Worm (Caenorhabditis elegans) whole organism, late embryonic: ENCODE measurements around the gene srxa-5.

Source experiments
- C38D4.7 ChIP-seq: fragments of 200-800 bp; sonication (Bioruptor generic); optimal IDR thresholded peaks from 2 replicates; lab custom pipeline; 2018; ENCODE audit warnings: mild to moderate bottlenecking, missing genetic modification characterization, moderate library complexity, missing compliant biosample characterization
- K09A11.1 ChIP-seq: sonication (generic microtip); optimal IDR thresholded peaks from 2 replicates; lab custom pipeline; 2017; ENCODE audit warnings: antibody characterized with exemption, mild to moderate bottlenecking, missing genetic modification characterization, missing compliant biosample characterization; ENCODE audit not compliant: insufficient read depth
- Y22D7AL.16 ChIP-seq: sonication (generic microtip); optimal IDR thresholded peaks from 2 replicates; lab custom pipeline; 2016; ENCODE audit warnings: missing genetic modification characterization, missing compliant biosample characterization
- ceh-14 ChIP-seq: sonication (generic microtip); optimal IDR thresholded peaks from 2 replicates; lab custom pipeline; 2016; ENCODE audit warnings: missing genotype, missing genetic modification characterization, missing compliant biosample characterization
- ceh-19 ChIP-seq: fragments of 200-800 bp; sonication (Bioruptor generic); optimal IDR thresholded peaks from 2 replicates; lab custom pipeline; 2018; ENCODE audit warnings: mild to moderate bottlenecking, missing genetic modification characterization, missing compliant biosample characterization
- ceh-24 ChIP-seq: sonication (generic microtip); optimal IDR thresholded peaks from 2 replicates; lab custom pipeline; 2016; ENCODE audit warnings: mild to moderate bottlenecking, missing genetic modification characterization, missing compliant biosample characterization
- ceh-30 ChIP-seq: fragments of 150-350 bp; optimal IDR thresholded peaks from 2 replicates; lab custom pipeline; 2014; ENCODE audit warnings: missing biosample characterization, missing genetic modification characterization
- ceh-31 ChIP-seq: sonication (generic microtip); optimal IDR thresholded peaks from 2 replicates; lab custom pipeline; 2016; ENCODE audit warnings: missing genetic modification characterization, missing compliant biosample characterization
- ceh-34 ChIP-seq: sonication (generic microtip); optimal IDR thresholded peaks from 2 replicates; lab custom pipeline; 2016; ENCODE audit warnings: mild to moderate bottlenecking, missing genetic modification characterization, missing compliant biosample characterization
- ceh-45 ChIP-seq: fragments of 200-800 bp; sonication (Bioruptor generic); IDR thresholded peaks from 2 replicates; pipeline ENCODE4 v1.3.6; 2022; ENCODE audit warnings: missing genetic modification reagents, missing genetic modification characterization, missing compliant biosample characterization
- ceh-6 ChIP-seq: fragments of 200-800 bp; sonication (Bioruptor generic); optimal IDR thresholded peaks from 2 replicates; lab custom pipeline; 2018; ENCODE audit warnings: mild to moderate bottlenecking, missing genetic modification characterization, missing compliant biosample characterization
- ceh-9 ChIP-seq: sonication (generic microtip); optimal IDR thresholded peaks from 2 replicates; lab custom pipeline; 2016; ENCODE audit warnings: mild to moderate bottlenecking, missing genetic modification characterization, inconsistent platforms, missing compliant biosample characterization
- dmd-4 ChIP-seq: sonication (generic microtip); optimal IDR thresholded peaks from 2 replicates; lab custom pipeline; 2016; ENCODE audit warnings: borderline replicate concordance, missing genetic modification characterization, missing compliant biosample characterization
- dve-1 ChIP-seq: sonication (generic microtip); optimal IDR thresholded peaks from 2 replicates; lab custom pipeline; 2017; ENCODE audit warnings: antibody characterized with exemption, mild to moderate bottlenecking, missing genetic modification characterization, missing compliant biosample characterization
- elt-4 ChIP-seq: sonication (generic microtip); optimal IDR thresholded peaks from 2 replicates; lab custom pipeline; 2016; ENCODE audit warnings: missing genetic modification characterization, missing compliant biosample characterization
- ets-4 ChIP-seq: sonication (generic microtip); optimal IDR thresholded peaks from 2 replicates; lab custom pipeline; 2016; ENCODE audit warnings: missing genetic modification characterization, missing compliant biosample characterization
- fax-1 ChIP-seq: sonication (generic microtip); optimal IDR thresholded peaks from 2 replicates; lab custom pipeline; 2016; ENCODE audit warnings: missing genotype, missing genetic modification characterization, missing compliant biosample characterization
- fkh-10 ChIP-seq: fragments of 150-350 bp; optimal IDR thresholded peaks from 2 replicates; lab custom pipeline; 2014; ENCODE audit warnings: missing biosample characterization, missing genetic modification reagents, missing genetic modification characterization
- fkh-6 ChIP-seq: sonication (generic microtip); optimal IDR thresholded peaks from 2 replicates; lab custom pipeline; 2016; ENCODE audit warnings: missing genetic modification characterization, missing compliant biosample characterization
- hlh-15 ChIP-seq: sonication (generic microtip); optimal IDR thresholded peaks from 2 replicates; lab custom pipeline; 2016; ENCODE audit warnings: missing genetic modification characterization, missing compliant biosample characterization
- hlh-30 ChIP-seq: sonication (generic microtip); optimal IDR thresholded peaks from 2 replicates; lab custom pipeline; 2017; ENCODE audit warnings: antibody characterized with exemption, missing genetic modification characterization, missing compliant biosample characterization; ENCODE audit not compliant: insufficient read depth
- hlh-8 ChIP-seq: sonication (generic microtip); optimal IDR thresholded peaks from 2 replicates; lab custom pipeline; 2016; ENCODE audit warnings: missing genotype, missing genetic modification characterization, missing compliant biosample characterization
- madf-2 ChIP-seq: sonication (generic microtip); optimal IDR thresholded peaks from 2 replicates; lab custom pipeline; 2017; ENCODE audit warnings: missing genetic modification characterization, missing compliant biosample characterization
- mec-3 ChIP-seq: sonication (generic microtip); optimal IDR thresholded peaks from 2 replicates; lab custom pipeline; 2016; ENCODE audit warnings: borderline replicate concordance, missing genetic modification characterization, missing compliant biosample characterization
- nhr-11 ChIP-seq: fragments of 150-350 bp; optimal IDR thresholded peaks from 2 replicates; lab custom pipeline; 2014; ENCODE audit warnings: missing biosample characterization, missing genetic modification characterization
- npax-4 ChIP-seq: sonication (generic microtip); optimal IDR thresholded peaks from 2 replicates; lab custom pipeline; 2016; ENCODE audit warnings: missing genetic modification characterization, missing compliant biosample characterization
- odd-2 ChIP-seq: sonication (generic microtip); optimal IDR thresholded peaks from 2 replicates; lab custom pipeline; 2017; ENCODE audit warnings: antibody characterized with exemption, mild to moderate bottlenecking, missing genetic modification characterization, missing compliant biosample characterization
- pag-3 ChIP-seq: sonication (generic microtip); optimal IDR thresholded peaks from 2 replicates; lab custom pipeline; 2016; ENCODE audit warnings: missing compliant biosample characterization, missing genetic modification characterization, borderline replicate concordance
- pat-9 ChIP-seq: fragments of 200-800 bp; sonication (Bioruptor generic); optimal IDR thresholded peaks from 2 replicates; lab custom pipeline; 2018; ENCODE audit warnings: mild to moderate bottlenecking, missing genetic modification characterization, moderate library complexity, missing compliant biosample characterization
- pha-2 ChIP-seq: sonication (generic microtip); optimal IDR thresholded peaks from 2 replicates; lab custom pipeline; 2017; ENCODE audit warnings: mild to moderate bottlenecking, missing genetic modification characterization, missing compliant biosample characterization
- ref-2 ChIP-seq: sonication (generic microtip); optimal IDR thresholded peaks from 2 replicates; lab custom pipeline; 2016; ENCODE audit warnings: missing genetic modification characterization, missing compliant biosample characterization
- rnt-1 ChIP-seq: sonication (generic microtip); optimal IDR thresholded peaks from 2 replicates; lab custom pipeline; 2016; ENCODE audit warnings: missing genetic modification characterization, missing compliant biosample characterization
- syd-9 ChIP-seq: sonication (generic microtip); optimal IDR thresholded peaks from 2 replicates; lab custom pipeline; 2016; ENCODE audit warnings: mild to moderate bottlenecking, missing genetic modification characterization, moderate library complexity, missing compliant biosample characterization
- tbx-2 ChIP-seq: sonication (generic microtip); optimal IDR thresholded peaks from 2 replicates; lab custom pipeline; 2016; ENCODE audit warnings: missing genetic modification characterization, missing compliant biosample characterization
- tbx-7 ChIP-seq: sonication (generic microtip); optimal IDR thresholded peaks from 2 replicates; lab custom pipeline; 2016; ENCODE audit warnings: missing genotype, missing genetic modification characterization, missing compliant biosample characterization
- ttx-3 ChIP-seq: sonication (generic microtip); optimal IDR thresholded peaks from 2 replicates; lab custom pipeline; 2016; ENCODE audit warnings: missing genetic modification reagents, missing genetic modification characterization, missing compliant biosample characterization
- ztf-16 ChIP-seq: sonication (generic microtip); optimal IDR thresholded peaks from 2 replicates; lab custom pipeline; 2017; ENCODE audit warnings: missing genetic modification characterization, missing compliant biosample characterization

srxa-5 gene

DNA sequence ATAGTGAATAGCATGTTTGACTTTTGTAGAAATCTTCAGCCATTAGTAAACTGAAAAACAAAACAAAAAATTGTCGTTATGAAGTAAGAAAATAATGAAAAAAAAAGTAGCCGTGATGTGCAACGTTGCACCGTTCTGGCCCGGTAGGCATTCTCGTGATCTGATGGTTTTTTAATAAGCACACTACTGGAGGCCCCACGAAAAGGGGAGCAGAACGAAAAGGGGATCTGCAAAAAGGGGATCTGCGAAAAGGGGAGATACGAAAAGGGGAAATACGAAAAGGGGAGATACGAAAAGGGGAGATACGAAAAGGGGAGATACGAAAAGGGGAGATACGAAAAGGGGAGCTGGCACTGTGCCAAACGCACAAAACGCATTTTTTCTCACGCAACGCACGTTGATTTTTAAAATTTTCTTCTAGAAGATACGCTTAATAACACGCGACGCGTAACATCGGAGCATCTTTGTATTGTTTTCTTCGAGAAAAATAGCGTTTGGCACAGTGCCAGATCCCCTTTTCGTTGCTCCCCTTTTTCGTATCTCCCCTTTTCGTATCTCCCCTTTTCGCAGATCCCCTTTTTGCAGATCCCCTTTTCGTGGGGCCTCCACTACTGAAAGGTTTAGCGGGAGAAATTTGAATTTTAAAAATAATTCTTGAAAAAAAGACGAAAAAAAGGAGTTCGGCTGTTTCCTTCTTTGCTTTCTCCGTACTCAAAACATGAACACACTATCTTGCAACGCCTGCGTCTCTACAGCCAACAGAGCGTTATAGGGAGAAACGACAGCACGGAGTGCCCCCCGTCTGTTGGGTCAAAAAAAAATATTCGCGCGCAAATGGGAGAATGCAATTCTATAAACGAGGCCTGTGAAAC lies 18.7 kb downstream of the srxa-5 start, which contains the start of gene C09E7.7 (continued):
- TF ChIP-seq fkh-6 (tag; lab: Kevin White, UChicago) (peak; percentile 67), hlh-8 (tag; lab: Kevin White, UChicago) (peak; percentile 69), rnt-1 (tag; lab: Kevin White, UChicago) (peak; percentile 87), tbx-7 (tag; lab: Kevin White, UChicago) (peak; percentile 72), hlh-15 (tag; lab: Kevin White, UChicago) (peak; percentile 0)

DNA sequence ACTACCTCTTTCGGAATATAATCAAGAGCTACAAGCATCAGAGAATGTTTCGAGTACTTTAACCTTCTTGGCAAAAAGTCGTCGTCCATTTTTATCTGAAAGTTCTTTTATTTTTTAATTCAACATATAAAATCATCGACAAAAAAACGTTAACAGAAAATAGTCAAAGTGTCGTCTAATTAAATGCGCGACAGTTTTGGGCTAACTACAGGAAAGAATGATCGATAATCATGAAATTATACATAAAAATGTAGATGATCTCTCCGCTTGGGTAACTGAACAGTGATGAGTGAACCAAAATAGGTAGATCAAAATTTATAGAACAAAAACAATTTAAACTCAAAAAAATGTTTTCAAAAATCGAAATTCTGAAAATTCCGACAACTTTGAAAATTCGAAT lies 25.7 kb downstream of the srxa-5 start, which contains the start of gene C09E7.8:
C09E7.8 (minus strand) TSS at position 101 of the 400 bp plus-strand sequence.
- TF ChIP-seq ceh-45 (GFP tag; lab: Robert Waterston, UW) (no peak), odd-2 (tag; lab: Kevin White, UChicago) (no peak), ceh-31 (tag; lab: Kevin White, UChicago) (no peak), dve-1 (tag; lab: Kevin White, UChicago) (no peak), ttx-3 (tag; lab: Kevin White, UChicago) (no peak)
- TF ChIP-seq, all 69 proteins: peak for 0

DNA sequence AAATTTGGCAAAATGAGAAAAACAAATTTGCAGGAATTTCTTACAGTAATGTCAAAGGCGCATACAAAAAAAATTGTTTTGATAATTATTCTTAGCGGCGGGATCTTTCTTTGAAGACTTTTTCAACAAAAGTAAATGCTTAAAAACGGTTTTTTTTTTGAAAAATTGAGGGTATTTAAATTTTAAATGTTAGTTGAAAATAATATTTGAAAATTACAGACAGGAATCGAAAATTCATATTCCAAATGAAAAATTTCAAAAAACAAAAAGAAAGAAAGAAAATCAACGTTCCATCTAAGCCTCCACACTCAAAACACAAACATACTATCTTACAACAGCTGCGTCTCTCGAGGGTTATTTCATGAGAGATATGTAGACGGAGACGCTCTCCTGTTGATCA lies 44.4 kb downstream of the srxa-5 start:
- TF ChIP-seq syd-9 (tag; lab: Kevin White, UChicago) (no peak), ceh-30 (tag; lab: Kevin White, UChicago) (no peak), tbx-2 (tag; lab: Kevin White, UChicago) (no peak), Y22D7AL.16 (tag; lab: Kevin White, UChicago) (no peak), nhr-11 (tag; lab: Kevin White, UChicago) (no peak), ztf-16 (tag; lab: Kevin White, UChicago) (no peak), pha-2 (no peak), ref-2 (tag; lab: Kevin White, UChicago) (no peak), ceh-14 (tag; lab: Kevin White, UChicago) (no peak), ceh-19 (GFP tag; lab: Kevin White, UChicago) (no peak)

DNA sequence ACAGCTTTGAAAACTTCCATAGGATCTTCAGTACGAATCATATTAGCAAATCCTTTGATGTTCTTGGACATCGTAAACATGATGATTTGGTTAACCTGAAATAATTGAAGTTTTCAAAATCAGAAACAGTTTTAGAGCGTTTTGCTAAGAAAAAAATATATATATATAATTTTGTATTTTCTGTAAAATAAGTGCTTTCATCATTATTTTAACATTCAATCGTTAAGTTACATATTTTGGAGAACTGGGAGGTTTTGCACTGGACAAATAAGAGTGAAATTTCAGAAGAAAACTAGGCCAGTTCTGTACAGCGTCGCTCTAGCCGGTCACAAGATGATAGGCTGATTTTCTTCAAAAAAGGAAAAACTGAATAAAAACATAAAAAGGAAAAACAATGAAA lies 45.8 kb downstream of the srxa-5 start, which contains the start of gene F27B3.6:
F27B3.6 (minus strand) TSS at position 101 of the 400 bp plus-strand sequence.
- TF ChIP-seq hlh-30 (tag; lab: Kevin White, UChicago) (no peak), dmd-4 (tag; lab: Kevin White, UChicago) (no peak), pag-3 (tag; lab: Kevin White, UChicago) (no peak)

DNA sequence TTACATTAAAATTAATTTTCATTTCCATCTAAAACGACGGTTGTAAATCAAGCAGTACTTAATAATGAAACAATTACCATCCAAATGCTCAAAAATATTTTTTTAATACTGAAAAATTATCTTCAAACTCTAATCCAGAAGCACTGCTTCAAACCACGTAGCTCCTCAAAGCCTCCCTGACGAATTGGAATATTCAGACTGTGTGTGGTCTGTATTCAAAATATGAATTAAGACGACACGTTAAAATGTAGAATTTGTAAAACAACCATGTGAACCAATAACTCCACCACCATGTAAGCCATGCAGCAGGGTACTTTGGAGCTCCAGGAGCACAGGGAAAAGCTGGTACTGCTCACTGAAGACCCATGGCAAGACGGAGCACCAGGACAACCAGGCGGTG lies 46.7 kb downstream of the srxa-5 start, which contains the start of gene F27B3.8:
F27B3.8 (plus strand) TSS at position 301 of the 400 bp plus-strand sequence.
- TF ChIP-seq pha-2 (no peak), pat-9 (tag; lab: Kevin White, UChicago) (no peak), fkh-10 (GFP tag; lab: Kevin White, UChicago) (no peak), fax-1 (tag; lab: Kevin White, UChicago) (no peak), tbx-2 (tag; lab: Kevin White, UChicago) (no peak), ceh-45 (GFP tag; lab: Robert Waterston, UW) (no peak)

DNA sequence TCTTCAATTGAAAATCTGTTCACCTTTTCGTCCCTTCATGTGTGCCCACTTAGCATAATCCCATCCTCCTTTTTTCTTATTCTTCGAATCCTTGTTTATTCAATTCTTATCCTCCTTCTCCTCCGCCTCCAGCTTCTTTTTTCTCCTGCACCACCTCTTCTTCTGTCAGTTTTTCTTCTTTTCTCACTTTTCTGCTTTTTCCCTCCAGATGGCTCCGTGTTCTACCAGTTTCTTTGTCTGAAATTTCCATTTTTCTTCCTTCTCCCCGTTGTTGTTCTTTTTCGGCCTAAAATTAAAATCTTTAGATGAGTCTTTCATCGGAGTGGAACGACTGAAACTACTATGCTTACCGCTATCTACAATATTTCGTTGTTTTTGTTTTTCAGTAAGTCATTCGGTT lies 48.8 kb downstream of the srxa-5 start, which contains the start of gene acr-21:
acr-21 (plus strand) TSS at position 301 of the 400 bp plus-strand sequence.
- TF ChIP-seq ceh-24 (no peak), C38D4.7 (GFP tag; lab: Kevin White, UChicago) (no peak), K09A11.1 (tag; lab: Kevin White, UChicago) (no peak), ceh-6 (no peak), ets-4 (tag; lab: Kevin White, UChicago) (no peak), ceh-14 (tag; lab: Kevin White, UChicago) (no peak), ceh-31 (tag; lab: Kevin White, UChicago) (no peak), ceh-45 (GFP tag; lab: Robert Waterston, UW) (no peak), mec-3 (tag; lab: Kevin White, UChicago) (no peak), ceh-9 (tag; lab: Kevin White, UChicago) (no peak), hlh-15 (tag; lab: Kevin White, UChicago) (no peak), elt-4 (tag; lab: Kevin White, UChicago) (no peak), ztf-16 (tag; lab: Kevin White, UChicago) (no peak), npax-4 (tag; lab: Kevin White, UChicago) (no peak), ceh-34 (tag; lab: Kevin White, UChicago) (no peak), madf-2 (tag; lab: Kevin White, UChicago) (no peak), rnt-1 (tag; lab: Kevin White, UChicago) (no peak), pha-2 (no peak)
